Worm (Caenorhabditis elegans): ENCODE measurements around the gene msp-57.

DNA sequence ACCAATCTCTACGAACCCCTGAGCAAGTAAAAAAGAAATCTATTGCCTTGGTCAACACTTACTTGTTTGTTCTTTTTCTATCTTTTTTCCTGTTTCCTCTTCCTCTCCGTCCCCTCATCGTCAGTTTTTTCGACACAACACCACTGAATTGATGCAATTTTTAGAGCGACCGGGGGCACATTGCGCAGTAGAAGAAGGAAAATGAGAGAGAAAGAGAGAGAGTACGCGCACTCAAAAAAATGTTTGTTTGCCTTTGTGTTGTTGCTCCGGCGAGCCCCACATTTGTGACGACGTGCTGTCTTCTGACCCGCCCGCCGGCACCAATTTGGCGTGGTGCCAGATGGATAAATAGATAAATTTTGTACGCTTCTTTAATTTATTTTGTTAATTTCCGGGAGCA, 37.8 kb downstream of the msp-57 start:
- TF ChIP-seq tab-1 (GFP tag; IDR thresholded peaks at IDR 0.05) (no peak), med-1 (GFP tag; optimal IDR thresholded peaks at IDR 0.05; ENCODE audit: insufficient read depth) (no peak)

All from whole organism, midembryonic.